Worm (Caenorhabditis elegans): ENCODE results near the gene C10B5.3.

ce11 chrV:8626406-8626805 is 38.4 kb upstream of the C10B5.3 start:
- no peak for TF ChIP-seq ama-1 (optimal IDR thresholded peaks at IDR 0.05)
- no peak for TF ChIP-seq ama-1 (GFP tag; optimal IDR thresholded peaks at IDR 0.05)
- TF ChIP-seq gei-17 (GFP tag; optimal IDR thresholded peaks at IDR 0.05) = no peak
- TF ChIP-seq T26A5.8 (tag; optimal IDR thresholded peaks at IDR 0.05) = no peak
- no peak for TF ChIP-seq madf-8 (GFP tag; conservative IDR thresholded peaks at IDR 0.05)
- no peak for TF ChIP-seq ets-4 (GFP tag; optimal IDR thresholded peaks at IDR 0.05)
- no peak for TF ChIP-seq attf-6 (GFP tag; IDR thresholded peaks at IDR 0.05)
- no peak for TF ChIP-seq sea-2 (GFP tag; IDR thresholded peaks at IDR 0.05)
- no peak for TF ChIP-seq cebp-2 (GFP tag; IDR thresholded peaks at IDR 0.05)
- no peak for TF ChIP-seq egl-18 (GFP tag; IDR thresholded peaks at IDR 0.05)
- no peak for TF ChIP-seq mes-4 (tag; optimal IDR thresholded peaks at IDR 0.05)
- no peak for TF ChIP-seq snpc-4 (GFP tag; optimal IDR thresholded peaks at IDR 0.05)
- TF ChIP-seq snpc-4 (tag; optimal IDR thresholded peaks at IDR 0.05) = no peak
- no peak for TF ChIP-seq unc-62 (GFP tag; optimal IDR thresholded peaks at IDR 0.05)

Measured in whole organism, young adult.